Worm (Caenorhabditis elegans): Measurements from ENCODE around the gene lipl-1.

DNA sequence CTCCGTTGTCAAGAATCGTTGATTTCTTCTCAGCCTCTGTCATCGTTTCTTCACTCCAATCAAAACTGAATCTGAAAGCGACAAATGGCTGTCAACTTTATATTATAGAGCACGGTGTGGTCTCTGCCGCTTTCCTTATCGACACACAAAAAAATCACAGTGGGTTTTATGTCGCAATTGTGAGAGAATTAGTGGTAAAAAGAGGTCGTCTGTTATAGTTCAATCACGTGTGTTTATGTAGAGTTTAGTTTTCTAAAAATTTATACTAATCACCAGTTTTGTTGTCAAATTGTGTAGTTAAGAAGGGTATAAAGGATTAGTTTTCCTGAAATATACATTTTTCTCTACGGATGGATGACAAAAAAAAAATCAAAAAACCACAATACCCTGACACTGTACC is 15.2 kb downstream of the lipl-1 start, which contains the start of gene T16G1.7:
- TF ChIP-seq mep-1 (tag; optimal IDR thresholded peaks at IDR 0.05) (no peak), snpc-4 (tag; optimal IDR thresholded peaks at IDR 0.05) (no peak), elt-3 (tag; optimal IDR thresholded peaks at IDR 0.05) (no peak), unc-39 (tag; optimal IDR thresholded peaks at IDR 0.05) (no peak), ztf-11 (tag; optimal IDR thresholded peaks at IDR 0.05) (no peak), cnd-1 (tag; optimal IDR thresholded peaks at IDR 0.05) (no peak), nhr-28 (tag; optimal IDR thresholded peaks at IDR 0.05) (no peak), nhr-12 (tag; optimal IDR thresholded peaks at IDR 0.05) (no peak), pha-4 (tag; optimal IDR thresholded peaks at IDR 0.05) (no peak), lsy-2 (tag; optimal IDR thresholded peaks at IDR 0.05) (no peak)

Measured in whole organism, mixed stage, embryonic.